Worm (Caenorhabditis elegans) whole organism, L2 larva: ENCODE data around the gene C16C4.17.

ENCODE experiments used
- crh-2 ChIP-seq: sonication (generic microtip); optimal IDR thresholded peaks from 2 replicates; lab custom pipeline; 2017; ENCODE audit warnings: missing biosample characterization, missing genetic modification characterization
- fos-1 ChIP-seq: fragments of 150-350 bp; optimal IDR thresholded peaks from 2 replicates; lab custom pipeline; 2014; ENCODE audit warnings: missing biosample characterization, missing genetic modification characterization
- mab-5 ChIP-seq: fragments of 150-350 bp; optimal IDR thresholded peaks from 2 replicates; lab custom pipeline; 2014; ENCODE audit warnings: missing biosample characterization, missing genetic modification characterization
- nhr-11 ChIP-seq: fragments of 150-350 bp; optimal IDR thresholded peaks from 2 replicates; lab custom pipeline; 2014; ENCODE audit warnings: missing biosample characterization, missing genetic modification characterization
- nhr-129 ChIP-seq: fragments of 150-350 bp; optimal IDR thresholded peaks from 2 replicates; lab custom pipeline; 2014; ENCODE audit warnings: missing biosample characterization, missing genetic modification characterization
- sem-4 ChIP-seq: fragments of 150-350 bp; optimal IDR thresholded peaks from 2 replicates; lab custom pipeline; 2014; ENCODE audit warnings: missing biosample characterization, missing genetic modification reagents, missing genetic modification characterization
- sma-9 ChIP-seq, 2 experiments: fragments of 150-350 bp in 1 of 2; sonication (generic microtip) in 1 of 2; optimal IDR thresholded peaks; 2 replicates each; lab custom pipeline; 2014 to 2016; ENCODE audit warnings: missing genetic modification characterization in 2 of 2, mild to moderate bottlenecking in 1 of 2, missing biosample characterization in 1 of 2, missing compliant biosample characterization in 1 of 2, missing genetic modification reagents in 1 of 2, moderate library complexity in 1 of 2
- unc-62 ChIP-seq: fragments of 150-350 bp; optimal IDR thresholded peaks from 2 replicates; lab custom pipeline; 2014; ENCODE audit warnings: missing biosample characterization, missing genetic modification reagents, missing genetic modification characterization
- ztf-1 ChIP-seq: fragments of 200-800 bp; sonication (Bioruptor generic); conservative IDR thresholded peaks from 2 replicates; pipeline ENCODE4 v1.3.6; 2022; ENCODE audit warnings: missing genetic modification characterization, missing compliant biosample characterization
- ztf-11 ChIP-seq: sonication (generic microtip); optimal IDR thresholded peaks from 2 replicates; lab custom pipeline; 2017; ENCODE audit warnings: missing biosample characterization, missing genetic modification characterization

The C16C4.17 gene

DNA sequence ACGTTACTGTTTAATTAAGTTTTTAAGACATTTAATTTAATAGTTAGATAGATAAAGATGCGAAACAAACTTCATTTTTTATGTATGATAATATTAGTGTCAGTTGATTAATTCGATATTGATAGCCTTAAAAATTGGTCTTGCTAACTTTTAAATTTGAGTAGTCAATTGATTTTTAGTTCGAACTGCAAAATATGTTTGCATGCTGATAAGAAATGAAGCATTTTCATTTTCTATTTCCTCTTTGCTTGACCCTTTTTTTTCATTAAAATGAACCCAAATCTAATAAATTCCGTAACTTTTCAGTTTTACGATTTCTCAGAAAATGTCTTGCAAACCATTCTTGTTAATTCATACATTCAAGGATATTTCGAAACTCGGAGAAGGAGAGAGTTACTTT is 40.7 kb downstream of the C16C4.17 start, which contains the start of gene math-22:
math-22 (plus strand) TSS at position 301 of the 400 bp plus-strand sequence.
- TF ChIP-seq fos-1 (tag; lab: Kevin White, UChicago) (peak; percentile 23), crh-2 (no peak)

DNA sequence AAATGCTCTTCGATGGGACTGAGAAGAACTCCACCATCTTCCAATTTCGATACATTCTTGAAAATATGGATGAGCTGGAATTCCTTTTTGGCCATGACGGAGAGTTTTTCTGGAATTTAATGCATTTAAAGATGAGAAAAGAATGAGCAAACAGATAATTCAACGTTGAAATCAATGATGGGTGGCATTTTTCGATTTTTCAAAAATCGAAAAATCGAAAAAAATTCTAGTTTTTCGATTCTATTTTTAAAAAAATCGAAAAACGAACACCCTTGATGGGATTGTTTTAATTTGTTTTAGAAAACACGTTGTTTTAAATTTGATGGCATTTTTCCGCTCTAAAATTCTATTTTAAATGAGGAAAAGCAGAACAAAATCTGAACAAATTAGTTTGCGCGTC is 48.4 kb downstream of the C16C4.17 start, which contains the start of gene math-31:
math-31 (minus strand) TSS at position 101 of the 400 bp plus-strand sequence.
- no peak for TF ChIP-seq nhr-129
- no peak for TF ChIP-seq mab-5 (tag; lab: Kevin White, UChicago)
- no peak for TF ChIP-seq nhr-11 (tag; lab: Kevin White, UChicago)
- TF ChIP-seq ztf-11 (tag; lab: Kevin White, UChicago) = no peak
- TF ChIP-seq sem-4 = no peak
- no peak for TF ChIP-seq sma-9 (GFP tag; optimal IDR thresholded peaks at IDR 0.05; lab: Kevin White, UChicago)
- no peak for TF ChIP-seq sma-9 (tag; optimal IDR thresholded peaks at IDR 0.05; lab: Kevin White, UChicago)
- no peak for TF ChIP-seq unc-62
- TF ChIP-seq fos-1 (tag; lab: Kevin White, UChicago) = no peak
- TF ChIP-seq ztf-1 (GFP tag; lab: Robert Waterston, UW) = no peak
